Worm (Caenorhabditis elegans) whole organism, L4 larva: ENCODE data around the gene npp-8.

Experiments used
- ceh-20 ChIP-seq: fragments of 200-800 bp; sonication (Bioruptor generic); IDR thresholded peaks from 2 replicates; pipeline ENCODE4 v1.3.6; 2022; ENCODE audit warnings: missing genetic modification reagents, missing genetic modification characterization, missing compliant biosample characterization
- ceh-82 ChIP-seq: sonication (generic microtip); optimal IDR thresholded peaks from 2 replicates; lab custom pipeline; 2017; ENCODE audit warnings: missing biosample characterization, missing genetic modification characterization

- TF ChIP-seq ceh-20 (GFP tag; lab: Robert Waterston, UW) (no peak), ceh-82 (tag; lab: Kevin White, UChicago) (no peak)
These were observed 33.1 kb upstream of the npp-8 start for ce11 chrIV:1628730-1629129.
